ENCODE assay signal across 3 worm cellular contexts in the genomic region with DNA sequence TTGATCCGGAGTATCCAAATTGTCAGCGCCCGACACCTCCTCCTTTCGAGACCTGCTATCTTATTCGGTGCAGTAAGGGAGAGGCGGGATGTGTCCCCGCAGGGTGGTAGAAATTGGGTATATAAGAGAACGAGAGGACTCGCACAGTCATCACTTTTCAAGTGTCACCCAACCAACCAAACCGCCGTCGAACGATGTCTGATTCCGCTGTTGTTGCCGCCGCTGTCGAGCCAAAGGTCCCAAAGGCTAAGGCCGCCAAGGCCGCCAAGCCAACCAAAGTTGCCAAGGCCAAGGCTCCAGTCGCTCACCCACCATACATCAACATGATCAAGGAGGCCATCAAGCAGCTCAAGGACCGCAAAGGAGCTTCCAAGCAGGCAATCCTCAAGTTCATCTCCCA.
A peak's percentile ranks its signal among the peaks of the same experiment; 100 is the strongest.
TF ChIP-seq lines count a peak whose summit lies in the region.

A gene (plus strand): TSS at position 150 of the 400 bp plus-strand sequence.

TF ChIP-seq in whole organism, L2 larva, 48 proteins besides CTCF, POLR2A, EP300 and RAD21 (continued from another document):
- TF ChIP-seq fos-1 (tag; optimal IDR thresholded peaks at IDR 0.05; lab: Kevin White, UChicago) (peak; percentile 93), lin-13 (GFP tag; optimal IDR thresholded peaks at IDR 0.05; lab: Kevin White, UChicago) (peak; percentile 73), snpc-4 (tag; optimal IDR thresholded peaks at IDR 0.05; lab: Kevin White, UChicago) (peak; percentile 69), nhr-6 (tag; optimal IDR thresholded peaks at IDR 0.05; lab: Kevin White, UChicago) (peak; percentile 48), elt-3 (tag; optimal IDR thresholded peaks at IDR 0.05; lab: Kevin White, UChicago) (no peak), Y55F3AM.14 (GFP tag; optimal IDR thresholded peaks at IDR 0.05; lab: Kevin White, UChicago) (no peak), alr-1 (tag; optimal IDR thresholded peaks at IDR 0.05; lab: Kevin White, UChicago) (no peak), aly-2 (tag; optimal IDR thresholded peaks at IDR 0.05; lab: Kevin White, UChicago) (no peak), nhr-237 (tag; optimal IDR thresholded peaks at IDR 0.05; lab: Kevin White, UChicago) (no peak), nhr-129 (tag; optimal IDR thresholded peaks at IDR 0.05; lab: Kevin White, UChicago) (peak; percentile 80), sma-3 (GFP tag; optimal IDR thresholded peaks at IDR 0.05; lab: Kevin White, UChicago) (peak; percentile 60), nhr-10 (tag; optimal IDR thresholded peaks at IDR 0.05; lab: Kevin White, UChicago) (no peak), lin-11 (tag; optimal IDR thresholded peaks at IDR 0.05; lab: Kevin White, UChicago) (peak; percentile 53), zag-1 (tag; optimal IDR thresholded peaks at IDR 0.05; lab: Kevin White, UChicago) (peak; percentile 65), nhr-25 (tag; optimal IDR thresholded peaks at IDR 0.05; lab: Kevin White, UChicago) (peak; percentile 85), ztf-11 (tag; optimal IDR thresholded peaks at IDR 0.05; lab: Kevin White, UChicago) (no peak), lsy-2 (tag; optimal IDR thresholded peaks at IDR 0.05; lab: Kevin White, UChicago) (peak; percentile 20 to 73), sem-4 (tag; optimal IDR thresholded peaks at IDR 0.05; lab: Kevin White, UChicago) (peak; percentile 72), gmeb-1 (tag; optimal IDR thresholded peaks at IDR 0.05; lab: Kevin White, UChicago) (peak; percentile 55), ceh-16 (tag; optimal IDR thresholded peaks at IDR 0.05; lab: Kevin White, UChicago) (peak; percentile 63), dmd-4 (tag; optimal IDR thresholded peaks at IDR 0.05; lab: Kevin White, UChicago) (no peak), unc-39 (tag; optimal IDR thresholded peaks at IDR 0.05; lab: Kevin White, UChicago) (no peak), skn-1 (tag; optimal IDR thresholded peaks at IDR 0.05; lab: Kevin White, UChicago) (no peak), unc-55 (GFP tag; optimal IDR thresholded peaks at IDR 0.05; lab: Kevin White, UChicago) (peak; percentile 76), ztf-1 (GFP tag; conservative IDR thresholded peaks at IDR 0.05; lab: Robert Waterston, UW) (no peak), ceh-82 (tag; optimal IDR thresholded peaks at IDR 0.05; lab: Kevin White, UChicago) (no peak), ama-1 (optimal IDR thresholded peaks at IDR 0.05; lab: Kevin White, UChicago) (peak; percentile 26)

TF ChIP-seq in whole organism, L4 larva, 104 proteins besides CTCF, POLR2A, EP300 and RAD21 (continued from another document):
- TF ChIP-seq hif-1 (tag; optimal IDR thresholded peaks at IDR 0.05; lab: Kevin White, UChicago) (peak in 1 of 2 experiments; percentile 51), nhr-11 (tag; optimal IDR thresholded peaks at IDR 0.05; lab: Kevin White, UChicago) (peak; percentile 48), fos-1 (tag; optimal IDR thresholded peaks at IDR 0.05; lab: Kevin White, UChicago) (no peak), nhr-28 (tag; optimal IDR thresholded peaks at IDR 0.05; lab: Kevin White, UChicago) (peak; percentile 56), zfp-2 (tag; optimal IDR thresholded peaks at IDR 0.05; lab: Kevin White, UChicago) (no peak), zag-1 (tag; optimal IDR thresholded peaks at IDR 0.05; lab: Kevin White, UChicago) (no peak), F26F4.8 (GFP tag; conservative IDR thresholded peaks at IDR 0.05; lab: Robert Waterston, UW) (no peak), daf-16 (GFP tag; optimal IDR thresholded peaks at IDR 0.05; lab: Kevin White, UChicago) (no peak), daf-16 (tag; optimal IDR thresholded peaks at IDR 0.05; lab: Kevin White, UChicago) (peak; percentile 29), lim-7 (GFP tag; IDR thresholded peaks at IDR 0.05; lab: Robert Waterston, UW) (no peak), daf-8 (GFP tag; IDR thresholded peaks at IDR 0.05; lab: Robert Waterston, UW) (no peak), Y75B8A.6 (GFP tag; IDR thresholded peaks at IDR 0.05; lab: Robert Waterston, UW) (no peak), nhr-25 (tag; optimal IDR thresholded peaks at IDR 0.05; lab: Kevin White, UChicago; ENCODE audit: borderline replicate concordance, insufficient read depth) (peak; percentile 18), nhr-237 (tag; optimal IDR thresholded peaks at IDR 0.05; lab: Kevin White, UChicago) (no peak), ctbp-1 (GFP tag; IDR thresholded peaks at IDR 0.05; lab: Robert Waterston, UW) (peak; percentile 62; the same call in 1 of the 2 replicates), pha-4 (GFP tag; IDR thresholded peaks at IDR 0.05; lab: Robert Waterston, UW) (peak; percentile 70), pha-4 (tag; optimal IDR thresholded peaks at IDR 0.05; lab: Kevin White, UChicago) (no peak), lsy-2 (tag; optimal IDR thresholded peaks at IDR 0.05; lab: Kevin White, UChicago) (peak in 1 of 2 experiments; percentile 70), tra-1 (GFP tag; IDR thresholded peaks at IDR 0.05; lab: Robert Waterston, UW) (peak; percentile 73), fkh-10 (GFP tag; optimal IDR thresholded peaks at IDR 0.05; lab: Kevin White, UChicago) (peak; percentile 6), lin-13 (GFP tag; optimal IDR thresholded peaks at IDR 0.05; lab: Kevin White, UChicago) (peak; percentile 25), spr-1 (tag; optimal IDR thresholded peaks at IDR 0.05; lab: Kevin White, UChicago) (peak; percentile 39), vab-7 (GFP tag; IDR thresholded peaks at IDR 0.05; lab: Robert Waterston, UW) (0 out of 2 replicates have a peak, but pooled peaks have one; percentile 32), nhr-48 (tag; optimal IDR thresholded peaks at IDR 0.05; lab: Kevin White, UChicago) (peak; percentile 8), mes-2 (tag; optimal IDR thresholded peaks at IDR 0.05; lab: Kevin White, UChicago; ENCODE audit: poor library complexity, severe bottlenecking) (peak; percentile 81), mep-1 (tag; optimal IDR thresholded peaks at IDR 0.05; lab: Kevin White, UChicago) (peak; percentile 83), ama-1 (optimal IDR thresholded peaks at IDR 0.05; lab: Kevin White, UChicago) (peak; percentile 83), F37D6.2 (tag; optimal IDR thresholded peaks at IDR 0.05; lab: Kevin White, UChicago) (peak; percentile 19), rbr-2 (tag; optimal IDR thresholded peaks at IDR 0.05; lab: Kevin White, UChicago) (peak; percentile 59), nhr-102 (tag; optimal IDR thresholded peaks at IDR 0.05; lab: Kevin White, UChicago) (peak; percentile 45), ZK337.2 (GFP tag; IDR thresholded peaks at IDR 0.05; lab: Robert Waterston, UW) (no peak), pqm-1 (tag; optimal IDR thresholded peaks at IDR 0.05; lab: Kevin White, UChicago) (peak; percentile 40), hlh-11 (tag; optimal IDR thresholded peaks at IDR 0.05; lab: Kevin White, UChicago) (peak; percentile 70), hlh-30 (tag; optimal IDR thresholded peaks at IDR 0.05; lab: Kevin White, UChicago; ENCODE audit: insufficient read depth) (peak; percentile 71), dve-1 (tag; optimal IDR thresholded peaks at IDR 0.05; lab: Kevin White, UChicago; ENCODE audit: insufficient read depth) (peak; percentile 81), duxl-1 (tag; optimal IDR thresholded peaks at IDR 0.05; lab: Kevin White, UChicago; ENCODE audit: poor library complexity) (peak; percentile 33), spr-3 (GFP tag; optimal IDR thresholded peaks at IDR 0.05; lab: Kevin White, UChicago) (no peak), dmd-6 (GFP tag; IDR thresholded peaks at IDR 0.05; lab: Robert Waterston, UW) (peak; percentile 61), ztf-7 (tag; optimal IDR thresholded peaks at IDR 0.05; lab: Kevin White, UChicago) (peak; percentile 20)

TF ChIP-seq in whole organism, mixed stage, embryonic, 35 proteins besides CTCF, POLR2A, EP300 and RAD21 (continued from another document):
- TF ChIP-seq lin-13 (tag; optimal IDR thresholded peaks at IDR 0.05; lab: Kevin White, UChicago), result peak; percentile 75
